In genomic region chr2L:9435099-9435498, dm6 we compare ENCODE assay signal across 2 fruit fly cellular contexts.
A peak's percentile ranks its signal among the peaks of the same experiment; 100 is the strongest.
TF ChIP-seq lines count a peak whose summit lies in the region.

TSS of gene CG3769 (plus strand) at chr2L:9435399.

- no peak for TF ChIP-seq CTCF in whole organism, embryonic (GFP tag; optimal IDR thresholded peaks at IDR 0.05; lab: Kevin White, UChicago)

TF ChIP-seq in whole organism, adult, 20 proteins besides CTCF, POLR2A, EP300 and RAD21:
- TF ChIP-seq CG1620 (GFP tag; optimal IDR thresholded peaks at IDR 0.05; lab: Kevin White, UChicago) (no peak), Clk (GFP tag; optimal IDR thresholded peaks at IDR 0.05; lab: Kevin White, UChicago) (no peak), toe (GFP tag; optimal IDR thresholded peaks at IDR 0.05; lab: Kevin White, UChicago) (no peak), pad (GFP tag; optimal IDR thresholded peaks at IDR 0.05; lab: Kevin White, UChicago) (no peak), kay (GFP tag; lab: Kevin White, UChicago; ENCODE audit: borderline replicate concordance) (peak; percentile 15), cic (GFP tag; optimal IDR thresholded peaks at IDR 0.05; lab: Kevin White, UChicago) (no peak)

TF ChIP-seq in whole organism, embryonic, 481 proteins besides CTCF, POLR2A, EP300 and RAD21:
- TF ChIP-seq Rfx (GFP tag; IDR thresholded peaks at IDR 0.05; lab: Robert Waterston, UW) (peak; percentile 22; the same call in 1 of the 2 replicates), CG10462 (GFP tag; optimal IDR thresholded peaks at IDR 0.05; lab: Kevin White, UChicago) (no peak), Myb (GFP tag; optimal IDR thresholded peaks at IDR 0.05; lab: Kevin White, UChicago) (peak; percentile 29)

Comparison
In these comparisons a context has a peak if more than half of its experiments do, and no peak if none do; other contexts are left out.
1. Of the 1 proteins assayed by ChIP-seq in both whole organism, embryonic and whole organism, adult: peak only in whole organism, embryonic: none; only in whole organism, adult: kay; in both: none; in neither: 0.